Fruit fly (Drosophila melanogaster) whole organism, embryonic: Measurements from ENCODE around the gene Gr5a.

Experiments
- Aef1 ChIP-seq: fragments of 200-800 bp; sonication (Bioruptor generic); IDR thresholded peaks from 3 replicates; pipeline ENCODE4 v1.3.6; 2022; ENCODE audit warnings: missing biosample characterization, missing genetic modification characterization
- Bdp1 ChIP-seq: fragments of 200-800 bp; sonication (Bioruptor generic); optimal IDR thresholded peaks from 3 replicates; lab custom pipeline; 2016; ENCODE audit warnings: missing biosample characterization, missing genetic modification characterization
- BtbVII ChIP-seq: fragments of 200-800 bp; sonication (Bioruptor generic); optimal IDR thresholded peaks from 3 replicates; lab custom pipeline; 2017; ENCODE audit warnings: missing biosample characterization, mild to moderate bottlenecking, missing genetic modification characterization
- Bteb2 ChIP-seq: fragments of 200-800 bp; sonication (Bioruptor generic); optimal IDR thresholded peaks from 2 replicates; lab custom pipeline; 2016; ENCODE audit warnings: missing biosample characterization, missing genetic modification characterization
- C15 ChIP-seq: fragments of 200-800 bp; sonication (Bioruptor generic); IDR thresholded peaks from 3 replicates; pipeline ENCODE4 v1.3.6; 2022; ENCODE audit warnings: missing biosample characterization, missing genetic modification characterization
- CG10366 ChIP-seq: fragments of 200-800 bp; sonication (Bioruptor generic); IDR thresholded peaks from 2 replicates; pipeline ENCODE4 v1.3.6; 2022; ENCODE audit warnings: missing biosample characterization, missing genetic modification characterization
- CG10979 ChIP-seq: fragments of 200-800 bp; sonication (Bioruptor generic); optimal IDR thresholded peaks from 2 replicates; lab custom pipeline; 2018; ENCODE audit warnings: missing biosample characterization, mild to moderate bottlenecking, missing genetic modification characterization, moderate library complexity
- CG11398 ChIP-seq: fragments of 200-800 bp; sonication (Bioruptor generic); optimal IDR thresholded peaks from 2 replicates; lab custom pipeline; 2016; ENCODE audit warnings: missing biosample characterization, missing genetic modification characterization
- CG11504 ChIP-seq: fragments of 200-800 bp; sonication (Bioruptor generic); optimal IDR thresholded peaks from 3 replicates; lab custom pipeline; 2019; ENCODE audit warnings: missing biosample characterization, mild to moderate bottlenecking, missing genetic modification characterization, moderate library complexity
- CG12769 ChIP-seq: fragments of 200-800 bp; sonication (Bioruptor generic); optimal IDR thresholded peaks from 2 replicates; lab custom pipeline; 2019; ENCODE audit warnings: missing biosample characterization, mild to moderate bottlenecking, missing genetic modification characterization, moderate library complexity
- CG13775 ChIP-seq: fragments of 200-800 bp; sonication (Bioruptor generic); optimal IDR thresholded peaks from 3 replicates; lab custom pipeline; 2017; ENCODE audit warnings: missing biosample characterization, mild to moderate bottlenecking, missing genetic modification characterization
- CG1529 ChIP-seq: fragments of 200-800 bp; sonication (Bioruptor generic); optimal IDR thresholded peaks from 3 replicates; lab custom pipeline; 2018; ENCODE audit warnings: missing biosample characterization, missing genetic modification characterization
- CG15514 ChIP-seq: fragments of 200-800 bp; sonication (Bioruptor generic); optimal IDR thresholded peaks from 3 replicates; lab custom pipeline; 2017; ENCODE audit warnings: missing biosample characterization, missing genetic modification characterization, mild to moderate bottlenecking, moderate library complexity, missing genetic modification reagents
- CG1602 ChIP-seq: fragments of 200-800 bp; sonication (Bioruptor generic); optimal IDR thresholded peaks from 3 replicates; lab custom pipeline; 2016; ENCODE audit warnings: missing biosample characterization, missing genetic modification characterization
- CG18619 ChIP-seq: fragments of 200-800 bp; sonication (Bioruptor generic); optimal IDR thresholded peaks from 3 replicates; lab custom pipeline; 2017; ENCODE audit warnings: missing biosample characterization, mild to moderate bottlenecking, missing genetic modification characterization
- CG18764 ChIP-seq: fragments of 200-800 bp; sonication (Bioruptor generic); optimal IDR thresholded peaks from 3 replicates; lab custom pipeline; 2016; ENCODE audit warnings: missing biosample characterization, missing genetic modification characterization
- CG2202 ChIP-seq: fragments of 200-800 bp; sonication (Bioruptor generic); optimal IDR thresholded peaks from 2 replicates; lab custom pipeline; 2018; ENCODE audit warnings: missing biosample characterization, mild to moderate bottlenecking, missing genetic modification characterization
- CG30020 ChIP-seq: fragments of 200-800 bp; optimal IDR thresholded peaks from 2 replicates; lab custom pipeline; 2019; ENCODE audit warnings: missing biosample characterization, mild to moderate bottlenecking, missing genetic modification characterization, moderate library complexity
- CG31388 ChIP-seq: fragments of 200-800 bp; sonication (Bioruptor generic); optimal IDR thresholded peaks from 2 replicates; lab custom pipeline; 2016; ENCODE audit warnings: missing biosample characterization, missing genetic modification characterization
- CG34224 ChIP-seq: fragments of 200-800 bp; sonication (Bioruptor generic); IDR thresholded peaks from 3 replicates; pipeline ENCODE4 v1.3.6; 2022; ENCODE audit warnings: missing biosample characterization, missing genetic modification characterization; ENCODE audit not compliant: partially characterized antibody
- CG34376 ChIP-seq: fragments of 200-800 bp; sonication (Bioruptor generic); optimal IDR thresholded peaks from 2 replicates; lab custom pipeline; 2018; ENCODE audit warnings: missing biosample characterization, mild to moderate bottlenecking, missing genetic modification characterization
- CG4282 ChIP-seq: fragments of 200-800 bp; sonication (Bioruptor generic); optimal IDR thresholded peaks from 2 replicates; lab custom pipeline; 2016; ENCODE audit warnings: missing biosample characterization, missing genetic modification characterization
- CG4404 ChIP-seq: fragments of 200-800 bp; sonication (Bioruptor generic); IDR thresholded peaks from 2 replicates; pipeline ENCODE4 v1.3.6; 2022; ENCODE audit warnings: missing biosample characterization, missing genetic modification characterization
- CG7786 ChIP-seq: fragments of 200-800 bp; sonication (Bioruptor generic); optimal IDR thresholded peaks from 2 replicates; lab custom pipeline; 2016; ENCODE audit warnings: missing biosample characterization, missing genetic modification characterization
- CG7928 ChIP-seq: fragments of 200-800 bp; sonication (Bioruptor generic); optimal IDR thresholded peaks from 2 replicates; lab custom pipeline; 2017; ENCODE audit warnings: missing biosample characterization, mild to moderate bottlenecking, missing genetic modification characterization
- CG8765 ChIP-seq: fragments of 200-800 bp; sonication (Bioruptor generic); IDR thresholded peaks from 2 replicates; pipeline ENCODE4 v1.3.6; 2022; ENCODE audit warnings: missing biosample characterization, missing genetic modification characterization
- CG8944 ChIP-seq: fragments of 200-800 bp; sonication (Bioruptor generic); optimal IDR thresholded peaks from 3 replicates; lab custom pipeline; 2016; ENCODE audit warnings: missing biosample characterization, missing genetic modification characterization
- CG9437 ChIP-seq: fragments of 200-800 bp; sonication (Bioruptor generic); optimal IDR thresholded peaks from 2 replicates; lab custom pipeline; 2018; ENCODE audit warnings: missing biosample characterization, mild to moderate bottlenecking, missing genetic modification characterization
- CG9932 ChIP-seq: fragments of 200-800 bp; sonication (Bioruptor generic); IDR thresholded peaks from 2 replicates; pipeline ENCODE4 v1.3.6; 2022; ENCODE audit warnings: missing biosample characterization, missing genetic modification characterization
- Deaf1 ChIP-seq: fragments of 200-800 bp; optimal IDR thresholded peaks from 3 replicates; lab custom pipeline; 2019; ENCODE audit warnings: missing biosample characterization, mild to moderate bottlenecking, missing genetic modification characterization, moderate library complexity
- Kr ChIP-seq: fragments of 200-800 bp; sonication (Bioruptor generic); optimal IDR thresholded peaks from 2 replicates; lab custom pipeline; 2017; ENCODE audit warnings: missing biosample characterization, mild to moderate bottlenecking, missing genetic modification characterization
- Mad ChIP-seq: fragments of 200-800 bp; sonication (Bioruptor generic); optimal IDR thresholded peaks from 2 replicates; lab custom pipeline; 2016; ENCODE audit warnings: missing biosample characterization, missing genetic modification characterization
- NC2α ChIP-seq: fragments of 200-800 bp; sonication (Bioruptor generic); optimal IDR thresholded peaks from 2 replicates; lab custom pipeline; 2016; ENCODE audit warnings: missing biosample characterization, missing genetic modification characterization
- Nf-YB ChIP-seq: fragments of 200-800 bp; sonication (Bioruptor generic); optimal IDR thresholded peaks from 3 replicates; lab custom pipeline; 2019; ENCODE audit warnings: missing biosample characterization, mild to moderate bottlenecking, missing genetic modification characterization, moderate library complexity
- Pdp1 ChIP-seq, 2 experiments: fragments of 200-800 bp; sonication (Bioruptor generic); optimal IDR thresholded peaks; 3 replicates each; lab custom pipeline; 2016; ENCODE audit warnings: missing biosample characterization in 2 of 2, missing genetic modification characterization in 2 of 2, mild to moderate bottlenecking in 1 of 2, moderate library complexity in 1 of 2
- Vsx1 ChIP-seq: fragments of 200-800 bp; sonication (Bioruptor generic); optimal IDR thresholded peaks from 2 replicates; lab custom pipeline; 2017; ENCODE audit warnings: missing biosample characterization, mild to moderate bottlenecking, missing genetic modification characterization, missing genetic modification reagents
- abd-A ChIP-seq: fragments of 200-800 bp; sonication (Bioruptor generic); optimal IDR thresholded peaks from 3 replicates; lab custom pipeline; 2019; ENCODE audit warnings: missing biosample characterization, mild to moderate bottlenecking, missing genetic modification characterization, moderate library complexity
- bowl ChIP-seq: fragments of 200-800 bp; sonication (Bioruptor generic); IDR thresholded peaks from 2 replicates; pipeline ENCODE4 v1.3.6; 2022; ENCODE audit warnings: missing biosample characterization, missing genetic modification characterization
- br ChIP-seq: fragments of >200 bp; optimal IDR thresholded peaks from 2 replicates; lab custom pipeline; 2017
- cad ChIP-seq: fragments of >200 bp; optimal IDR thresholded peaks from 2 replicates; lab custom pipeline; 2017; ENCODE audit warnings: missing biosample characterization, missing genetic modification characterization
- fru ChIP-seq: fragments of >200 bp; optimal IDR thresholded peaks from 2 replicates; lab custom pipeline; 2017
- gem ChIP-seq: fragments of 200-800 bp; sonication (Bioruptor generic); optimal IDR thresholded peaks from 2 replicates; lab custom pipeline; 2019; ENCODE audit warnings: missing biosample characterization, mild to moderate bottlenecking, missing genetic modification characterization, moderate library complexity
- gsb ChIP-seq: fragments of 200-800 bp; sonication (Bioruptor generic); IDR thresholded peaks from 2 replicates; pipeline ENCODE4 v1.3.6; 2022; ENCODE audit warnings: missing biosample characterization, missing genetic modification characterization
- jigr1 ChIP-seq: fragments of 200-800 bp; sonication (Bioruptor generic); IDR thresholded peaks from 3 replicates; pipeline ENCODE4 v1.3.6; 2022; ENCODE audit warnings: missing biosample characterization, missing genetic modification characterization
- jumu ChIP-seq: fragments of 200-800 bp; sonication (Bioruptor generic); optimal IDR thresholded peaks from 3 replicates; lab custom pipeline; 2016; ENCODE audit warnings: missing biosample characterization, missing genetic modification characterization
- lab ChIP-seq: fragments of 200-800 bp; sonication (Bioruptor generic); optimal IDR thresholded peaks from 3 replicates; lab custom pipeline; 2017; ENCODE audit warnings: missing biosample characterization, missing genetic modification characterization, mild to moderate bottlenecking, moderate library complexity, missing genetic modification reagents
- maf-S ChIP-seq: fragments of 200-800 bp; sonication (Bioruptor generic); optimal IDR thresholded peaks from 2 replicates; lab custom pipeline; 2016; ENCODE audit warnings: missing biosample characterization, missing genetic modification characterization
- pnt ChIP-seq: fragments of 200-800 bp; sonication (Bioruptor generic); optimal IDR thresholded peaks from 3 replicates; lab custom pipeline; 2016; ENCODE audit warnings: missing biosample characterization, missing genetic modification characterization
- sd ChIP-seq: fragments of 200-800 bp; sonication (Bioruptor generic); optimal IDR thresholded peaks from 3 replicates; lab custom pipeline; 2018; ENCODE audit warnings: missing biosample characterization, mild to moderate bottlenecking, missing genetic modification characterization, moderate library complexity
- seq ChIP-seq: fragments of 200-800 bp; sonication (Bioruptor generic); IDR thresholded peaks from 2 replicates; pipeline ENCODE4 v1.3.6; 2022; ENCODE audit warnings: missing biosample characterization, missing genetic modification characterization
- sima ChIP-seq: fragments of 200-800 bp; sonication (Bioruptor generic); optimal IDR thresholded peaks from 2 replicates; lab custom pipeline; 2016; ENCODE audit warnings: missing biosample characterization, missing genetic modification characterization
- sisA ChIP-seq: fragments of 200-800 bp; sonication (Bioruptor generic); IDR thresholded peaks from 2 replicates; pipeline ENCODE4 v1.3.6; 2022; ENCODE audit warnings: missing biosample characterization, missing genetic modification characterization
- sob ChIP-seq: fragments of 200-800 bp; sonication (Bioruptor generic); IDR thresholded peaks from 2 replicates; pipeline ENCODE4 v1.3.6; 2022; ENCODE audit warnings: missing biosample characterization, missing genetic modification characterization

Gene Gr5a

DNA sequence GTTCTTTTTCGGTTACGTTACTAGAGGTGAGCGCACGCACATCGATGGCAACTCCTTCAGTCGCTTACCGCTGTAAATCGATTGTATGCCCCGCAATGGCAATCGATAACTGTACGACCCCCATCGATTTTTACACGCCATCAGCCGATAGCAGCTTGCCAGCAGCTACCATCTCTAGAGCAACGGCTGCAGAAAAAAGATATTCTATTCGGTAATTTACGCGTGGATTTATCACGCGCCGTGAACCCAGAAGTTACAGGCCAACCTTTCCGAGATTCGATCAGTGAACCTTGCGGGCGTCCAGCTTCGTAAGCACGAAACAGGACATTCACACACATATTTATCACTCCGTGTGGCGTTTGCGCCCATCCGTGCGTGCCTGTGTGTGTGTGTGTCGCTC, 14.5 kb upstream of the Gr5a start, which contains the start of the genes Sirt4 and CG4119 (continued):
- no peak for TF ChIP-seq Aef1 (GFP tag; lab: Robert Waterston, UW)
- TF ChIP-seq gem (tag; lab: Kevin White, UChicago), result no peak
- TF ChIP-seq NC2α, result no peak
- TF ChIP-seq jigr1 (GFP tag; lab: Robert Waterston, UW), result no peak
- TF ChIP-seq C15 (GFP tag; lab: Robert Waterston, UW), result no peak
- TF ChIP-seq maf-S (GFP tag; lab: Kevin White, UChicago), result no peak
- TF ChIP-seq CG31388 (GFP tag; lab: Kevin White, UChicago), result no peak
- no peak for TF ChIP-seq CG4282 (GFP tag; lab: Kevin White, UChicago)
- no peak for TF ChIP-seq CG11398 (GFP tag; lab: Kevin White, UChicago)
- peak; percentile 27 for TF ChIP-seq Deaf1 (tag; lab: Kevin White, UChicago)
- TF ChIP-seq Nf-YB (GFP tag; lab: Kevin White, UChicago), result no peak
- TF ChIP-seq CG34376 (GFP tag; lab: Kevin White, UChicago), result peak; percentile 40
- TF ChIP-seq CG8765 (GFP tag; lab: Robert Waterston, UW), result no peak
- no peak for TF ChIP-seq CG10366
- no peak for TF ChIP-seq Bteb2 (GFP tag; lab: Kevin White, UChicago)
- TF ChIP-seq sob, result peak; percentile 57; the same call in 1 of the 2 replicates
- no peak for TF ChIP-seq CG18764
- no peak for TF ChIP-seq gsb (GFP tag; lab: Robert Waterston, UW)
- TF ChIP-seq CG2202 (tag; lab: Kevin White, UChicago), result no peak
- no peak for TF ChIP-seq CG4404 (GFP tag; lab: Robert Waterston, UW)
- TF ChIP-seq CG7786 (GFP tag; lab: Kevin White, UChicago), result peak; percentile 19
- peak; percentile 44 for TF ChIP-seq jumu
- TF ChIP-seq CG13775 (GFP tag; lab: Kevin White, UChicago), result no peak
- no peak for TF ChIP-seq sima (GFP tag; lab: Kevin White, UChicago)
- TF ChIP-seq CG11504 (tag; lab: Kevin White, UChicago), result no peak
- TF ChIP-seq CG9932, result peak; percentile 77
- TF ChIP-seq Mad (GFP tag; lab: Kevin White, UChicago), result peak; percentile 15
- no peak for TF ChIP-seq seq (GFP tag; lab: Robert Waterston, UW)
- TF ChIP-seq Pdp1 (GFP tag; optimal IDR thresholded peaks at IDR 0.05; lab: Kevin White, UChicago), result peak in 1 of 2 experiments; percentile 80
- no peak for TF ChIP-seq Vsx1
- TF ChIP-seq abd-A (tag; lab: Kevin White, UChicago), result no peak
- no peak for TF ChIP-seq BtbVII (GFP tag; lab: Kevin White, UChicago)
- TF ChIP-seq CG9437 (GFP tag; lab: Kevin White, UChicago), result peak; percentile 97
- no peak for TF ChIP-seq CG8944
- TF ChIP-seq lab, result peak; percentile 28
- no peak for TF ChIP-seq bowl
- peak; percentile 95 for TF ChIP-seq CG15514 (GFP tag; lab: Kevin White, UChicago)
- TF ChIP-seq CG30020 (tag; lab: Kevin White, UChicago), result peak; percentile 5
- no peak for TF ChIP-seq CG12769 (tag; lab: Kevin White, UChicago)
- peak; percentile 7 for TF ChIP-seq CG10979
- TF ChIP-seq pnt, result no peak
- TF ChIP-seq br (lab: Kevin White, UChicago), result no peak
- no peak for TF ChIP-seq sisA (GFP tag; lab: Robert Waterston, UW)
- TF ChIP-seq CG1529 (GFP tag; lab: Kevin White, UChicago), result no peak
- TF ChIP-seq Kr, result no peak
- TF ChIP-seq CG7928 (GFP tag; lab: Kevin White, UChicago), result no peak
- peak; percentile 19 for TF ChIP-seq sd (tag; lab: Kevin White, UChicago)
- peak; percentile 94 for TF ChIP-seq CG34224 (GFP tag; lab: Robert Waterston, UW)
- TF ChIP-seq CG1602 (GFP tag; lab: Kevin White, UChicago), result no peak
- no peak for TF ChIP-seq cad (GFP tag; lab: Kevin White, UChicago)
- TF ChIP-seq Bdp1, result no peak
- TF ChIP-seq fru, result no peak
- no peak for TF ChIP-seq CG18619 (GFP tag; lab: Kevin White, UChicago)
